Worm (Caenorhabditis elegans): Measurements from ENCODE around the gene C35D10.12.

DNA sequence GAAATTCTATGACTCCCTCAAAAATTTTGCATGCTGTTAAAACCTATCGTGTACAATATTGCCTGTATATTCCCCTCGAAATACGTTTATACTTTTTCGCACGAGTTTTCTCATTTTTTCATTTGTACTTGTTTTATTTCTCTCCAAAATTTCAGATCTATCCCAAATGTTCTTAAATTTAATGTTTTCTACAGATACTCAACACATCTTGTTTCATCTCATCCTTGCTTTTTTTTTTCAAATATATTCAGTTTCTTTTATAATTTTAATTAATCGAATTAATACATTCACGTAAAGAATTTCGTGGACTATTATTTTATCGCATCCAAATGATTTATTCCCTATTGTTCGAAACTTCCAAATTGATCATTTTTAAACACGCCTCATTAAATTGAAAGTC, 19.7 kb downstream of the C35D10.12 start, which contains the start of gene C35D10.8:
- TF ChIP-seq egl-27 (tag; optimal IDR thresholded peaks at IDR 0.05): no peak
- TF ChIP-seq ztf-11 (tag; optimal IDR thresholded peaks at IDR 0.05): no peak
- no peak for TF ChIP-seq attf-4 (tag; optimal IDR thresholded peaks at IDR 0.05)
- TF ChIP-seq lin-39 (tag; optimal IDR thresholded peaks at IDR 0.05): no peak
- no peak for TF ChIP-seq spr-3 (GFP tag; optimal IDR thresholded peaks at IDR 0.05)
- no peak for TF ChIP-seq ama-1 (optimal IDR thresholded peaks at IDR 0.05)
- TF ChIP-seq skn-1 (tag; optimal IDR thresholded peaks at IDR 0.05): no peak
- TF ChIP-seq egl-43 (GFP tag; IDR thresholded peaks at IDR 0.05): no peak
- no peak for TF ChIP-seq set-16 (GFP tag; IDR thresholded peaks at IDR 0.05)
- TF ChIP-seq pha-4 (GFP tag; IDR thresholded peaks at IDR 0.05): no peak
- no peak for TF ChIP-seq pha-4 (tag; optimal IDR thresholded peaks at IDR 0.05)
